Worm (Caenorhabditis elegans): ENCODE results near the gene mod-1.

ce11 chrV:8928967-8929366 is 15.1 kb upstream of the mod-1 start, which contains the start of gene H14N18.4:
- TF ChIP-seq ama-1 (optimal IDR thresholded peaks at IDR 0.05) (no peak), madf-5 (GFP tag; IDR thresholded peaks at IDR 0.05) (no peak), R02D3.7 (tag; optimal IDR thresholded peaks at IDR 0.05) (no peak), dmd-9 (GFP tag; IDR thresholded peaks at IDR 0.05) (no peak), lsy-2 (tag; optimal IDR thresholded peaks at IDR 0.05) (no peak), F49E8.2 (tag; optimal IDR thresholded peaks at IDR 0.05; ENCODE audit: borderline replicate concordance) (no peak), mdl-1 (tag; optimal IDR thresholded peaks at IDR 0.05) (no peak), Y5F2A.4 (GFP tag; optimal IDR thresholded peaks at IDR 0.05) (no peak), lin-39 (tag; optimal IDR thresholded peaks at IDR 0.05) (no peak), mep-1 (tag; optimal IDR thresholded peaks at IDR 0.05) (no peak), dve-1 (tag; optimal IDR thresholded peaks at IDR 0.05; ENCODE audit: insufficient read depth) (no peak), ztf-11 (tag; optimal IDR thresholded peaks at IDR 0.05) (no peak), fos-1 (tag; optimal IDR thresholded peaks at IDR 0.05) (no peak), nhr-10 (tag; optimal IDR thresholded peaks at IDR 0.05) (no peak)
